1 worm cellular context compared by ENCODE assay signal in genomic region chrIII:5572806-5573205, ce11.
A peak's percentile ranks its signal among the peaks of the same experiment; 100 is the strongest.
TF ChIP-seq lines count a peak whose summit lies in the region.

No protein-coding gene starts in this region.

TF ChIP-seq in whole organism, L1 larva, 84 proteins besides CTCF, POLR2A, EP300 and RAD21 (continued from another document):
- TF ChIP-seq hlh-17 (GFP tag; optimal IDR thresholded peaks at IDR 0.05; lab: Kevin White, UChicago; ENCODE audit: borderline replicate concordance), result no peak
- no peak for TF ChIP-seq lir-3 (tag; optimal IDR thresholded peaks at IDR 0.05; lab: Kevin White, UChicago; ENCODE audit: poor library complexity)
- peak; percentile 65 for TF ChIP-seq lin-14 (GFP tag; optimal IDR thresholded peaks at IDR 0.05; lab: Kevin White, UChicago)
TF ChIP-seq in whole organism, L1 larva: peak in this region for 7.
